Fruit fly (Drosophila melanogaster): ENCODE results near the gene Lsp2.

Lsp2 gene

dm6 chr3L:12084969-12085690 lies 44.1 kb upstream of the Lsp2 start:
- TF ChIP-seq CG7045 (GFP tag; optimal IDR thresholded peaks at IDR 0.05), result no peak

DNA sequence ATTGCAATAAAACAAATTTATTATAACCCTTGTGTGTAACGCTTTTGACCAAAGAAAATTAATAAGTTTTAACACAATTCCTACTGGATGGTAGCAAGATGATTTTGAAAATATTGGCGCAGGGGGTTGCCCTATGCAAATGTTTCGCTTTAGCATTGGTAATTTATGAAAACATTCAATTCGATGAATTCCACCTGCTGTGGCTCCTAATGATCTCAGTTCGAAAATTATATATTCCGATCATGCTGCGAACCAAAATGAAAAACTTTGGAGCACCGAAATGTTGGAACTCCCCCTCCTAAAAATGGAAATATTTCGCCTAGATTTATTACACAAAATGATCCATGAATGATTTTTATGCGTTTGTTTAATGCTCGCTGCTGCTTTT lies 43.5 kb upstream of the Lsp2 start:
- no peak for TF ChIP-seq CG33017 (tag; optimal IDR thresholded peaks at IDR 0.05)
- TF ChIP-seq ovo (GFP tag; optimal IDR thresholded peaks at IDR 0.05), result no peak
- no peak for TF ChIP-seq bab1 (GFP tag; optimal IDR thresholded peaks at IDR 0.05)
- no peak for TF ChIP-seq CG14711 (tag; optimal IDR thresholded peaks at IDR 0.05)
- TF ChIP-seq cic (GFP tag; optimal IDR thresholded peaks at IDR 0.05), result no peak
- TF ChIP-seq cnc (optimal IDR thresholded peaks at IDR 0.05), result no peak
- no peak for TF ChIP-seq Crg-1 (GFP tag; optimal IDR thresholded peaks at IDR 0.05)
- no peak for TF ChIP-seq CG12768 (GFP tag; optimal IDR thresholded peaks at IDR 0.05)
- no peak for TF ChIP-seq CG7101 (tag; optimal IDR thresholded peaks at IDR 0.05)
- no peak for TF ChIP-seq toe (GFP tag; optimal IDR thresholded peaks at IDR 0.05)
- no peak for TF ChIP-seq kay (GFP tag; ENCODE audit: borderline replicate concordance)
- TF ChIP-seq tj (GFP tag; optimal IDR thresholded peaks at IDR 0.05), result no peak
- TF ChIP-seq Hr96 (GFP tag; optimal IDR thresholded peaks at IDR 0.05), result no peak
- no peak for TF ChIP-seq CG1620 (GFP tag; optimal IDR thresholded peaks at IDR 0.05)
- no peak for TF ChIP-seq CG11617 (GFP tag; optimal IDR thresholded peaks at IDR 0.05)
- no peak for TF ChIP-seq pad (GFP tag; optimal IDR thresholded peaks at IDR 0.05)
- no peak for TF ChIP-seq CG5204 (GFP tag; optimal IDR thresholded peaks at IDR 0.05)
- no peak for TF ChIP-seq CG7045 (GFP tag; optimal IDR thresholded peaks at IDR 0.05)
- TF ChIP-seq Mnt (GFP tag; optimal IDR thresholded peaks at IDR 0.05), result no peak
- no peak for TF ChIP-seq Clk (GFP tag; optimal IDR thresholded peaks at IDR 0.05)

DNA sequence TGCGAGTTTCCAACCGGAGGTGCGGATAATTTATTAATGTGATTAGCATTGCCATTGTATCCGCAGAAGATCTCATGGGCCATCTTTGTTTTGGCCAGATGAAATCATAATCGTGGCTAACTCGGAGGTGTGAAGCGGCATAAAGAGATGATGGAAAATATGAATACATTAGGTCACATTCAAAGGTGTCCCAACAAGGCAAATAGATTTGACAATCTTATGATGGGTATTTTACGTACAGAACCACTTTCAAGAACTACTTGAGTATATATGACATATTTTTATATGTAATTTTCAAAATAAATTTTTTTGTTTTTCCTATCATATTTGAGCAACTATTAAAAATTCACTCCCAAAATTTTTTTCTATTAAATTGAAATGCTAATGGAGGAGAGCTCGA lies 40.9 kb upstream of the Lsp2 start, which contains the start of gene CG17154:
Gene CG17154 (plus strand): TSS at position 301 of the 400 bp plus-strand sequence.
- TF ChIP-seq Clk (GFP tag; optimal IDR thresholded peaks at IDR 0.05) (no peak), CG33017 (tag; optimal IDR thresholded peaks at IDR 0.05) (no peak), bab1 (GFP tag; optimal IDR thresholded peaks at IDR 0.05) (no peak), CG7101 (tag; optimal IDR thresholded peaks at IDR 0.05) (no peak), kay (GFP tag; ENCODE audit: borderline replicate concordance) (peak; percentile 37), cnc (optimal IDR thresholded peaks at IDR 0.05) (no peak)

dm6 chr3L:12090184-12090897 lies 38.9 kb upstream of the Lsp2 start:
- TF ChIP-seq CG14711 (tag; optimal IDR thresholded peaks at IDR 0.05), result no peak
- peak; percentile 55 for TF ChIP-seq pad (GFP tag; optimal IDR thresholded peaks at IDR 0.05)
- TF ChIP-seq toe (GFP tag; optimal IDR thresholded peaks at IDR 0.05), result no peak
- TF ChIP-seq CG7045 (GFP tag; optimal IDR thresholded peaks at IDR 0.05), result no peak

DNA sequence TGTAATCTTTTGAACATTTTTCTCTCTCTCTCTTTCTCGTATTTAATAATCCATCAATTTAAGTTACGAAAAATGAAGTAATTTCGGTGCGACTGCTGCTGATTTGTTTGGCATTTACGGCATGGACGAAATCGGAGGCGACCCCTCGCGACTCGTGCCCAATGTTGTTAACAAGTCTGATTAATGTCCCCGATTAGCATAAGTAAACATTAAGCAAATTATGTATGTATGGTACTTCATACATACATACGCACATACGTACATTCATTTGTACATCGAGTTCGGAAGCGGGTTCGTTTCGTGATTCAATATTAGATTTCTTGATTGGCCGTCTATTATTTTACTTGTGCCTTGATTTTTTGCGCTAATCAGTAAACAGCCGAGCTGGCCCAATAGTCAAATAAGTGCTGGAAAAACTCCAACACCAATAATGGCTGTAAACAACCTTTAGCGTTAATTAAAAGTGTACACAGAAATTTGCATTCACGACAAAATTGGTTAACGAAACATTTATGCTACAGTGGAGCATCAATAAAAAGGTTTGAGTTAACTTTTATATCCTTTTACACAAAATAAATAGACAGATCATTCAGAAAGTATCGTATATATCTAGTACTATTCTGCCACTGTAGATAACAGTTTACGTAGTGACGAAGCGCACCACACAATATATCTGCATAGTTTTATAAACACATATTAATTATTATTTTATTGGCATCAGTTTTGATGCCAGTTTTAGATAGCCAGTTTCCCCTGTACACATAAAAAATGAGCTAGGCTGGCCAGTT lies 38.1 kb upstream of the Lsp2 start:
- peak; percentile 21 for TF ChIP-seq pad (GFP tag; optimal IDR thresholded peaks at IDR 0.05)
- TF ChIP-seq bab1 (GFP tag; optimal IDR thresholded peaks at IDR 0.05), result peak; percentile 66
- no peak for TF ChIP-seq toe (GFP tag; optimal IDR thresholded peaks at IDR 0.05)
- TF ChIP-seq kay (GFP tag; ENCODE audit: borderline replicate concordance), result no peak
- TF ChIP-seq tj (GFP tag; optimal IDR thresholded peaks at IDR 0.05), result peak; percentile 81

dm6 chr3L:12092860-12093359 lies 36.3 kb upstream of the Lsp2 start:
- TF ChIP-seq CG7045 (GFP tag; optimal IDR thresholded peaks at IDR 0.05), result no peak
- no peak for TF ChIP-seq CG11617 (GFP tag; optimal IDR thresholded peaks at IDR 0.05)
- TF ChIP-seq tj (GFP tag; optimal IDR thresholded peaks at IDR 0.05), result peak; percentile 19
- no peak for TF ChIP-seq CG12768 (GFP tag; optimal IDR thresholded peaks at IDR 0.05)
- TF ChIP-seq kay (GFP tag; ENCODE audit: borderline replicate concordance), result no peak

DNA sequence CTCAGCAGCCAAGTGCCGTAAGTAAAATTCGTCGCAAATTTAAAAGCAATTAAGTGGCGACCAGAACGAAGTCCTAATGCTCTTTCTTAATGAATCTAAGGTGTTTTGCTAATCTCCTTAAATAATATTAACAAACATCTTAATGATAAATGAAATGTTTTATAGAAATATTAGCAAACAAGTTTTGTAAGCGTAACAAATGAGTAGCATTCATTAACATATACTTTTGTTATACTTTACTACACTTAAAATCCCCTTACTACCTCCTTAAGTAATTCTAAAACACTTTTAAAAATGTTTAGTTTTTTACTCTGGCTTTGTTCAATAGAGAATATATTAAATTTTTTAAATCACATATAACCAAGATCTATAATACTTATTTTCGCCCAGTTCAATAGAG lies 33.2 kb upstream of the Lsp2 start:
- TF ChIP-seq ovo (GFP tag; optimal IDR thresholded peaks at IDR 0.05) (no peak), CG12768 (GFP tag; optimal IDR thresholded peaks at IDR 0.05) (no peak), Mnt (GFP tag; optimal IDR thresholded peaks at IDR 0.05) (no peak), Hr96 (GFP tag; optimal IDR thresholded peaks at IDR 0.05) (no peak), CG1620 (GFP tag; optimal IDR thresholded peaks at IDR 0.05) (no peak), CG7101 (tag; optimal IDR thresholded peaks at IDR 0.05) (no peak), tj (GFP tag; optimal IDR thresholded peaks at IDR 0.05) (no peak), CG14711 (tag; optimal IDR thresholded peaks at IDR 0.05) (no peak), cic (GFP tag; optimal IDR thresholded peaks at IDR 0.05) (no peak), CG7045 (GFP tag; optimal IDR thresholded peaks at IDR 0.05) (no peak), kay (GFP tag; ENCODE audit: borderline replicate concordance) (no peak), Clk (GFP tag; optimal IDR thresholded peaks at IDR 0.05) (no peak), cnc (optimal IDR thresholded peaks at IDR 0.05) (no peak), bab1 (GFP tag; optimal IDR thresholded peaks at IDR 0.05) (no peak), Crg-1 (GFP tag; optimal IDR thresholded peaks at IDR 0.05) (no peak), CG5204 (GFP tag; optimal IDR thresholded peaks at IDR 0.05) (no peak), pad (GFP tag; optimal IDR thresholded peaks at IDR 0.05) (no peak), toe (GFP tag; optimal IDR thresholded peaks at IDR 0.05) (no peak), CG11617 (GFP tag; optimal IDR thresholded peaks at IDR 0.05) (no peak)
